Worm (Caenorhabditis elegans) whole organism, young adult: ENCODE results near the gene M01F1.8.

Experiments used
- B0336.3 ChIP-seq: fragments of 200-800 bp; sonication (Bioruptor generic); IDR thresholded peaks from 2 replicates; pipeline ENCODE4 v1.3.6; 2022; ENCODE audit warnings: missing genetic modification characterization, missing compliant biosample characterization
- F22D6.2 ChIP-seq: sonication (generic microtip); optimal IDR thresholded peaks from 2 replicates; lab custom pipeline; 2016; ENCODE audit warnings: mild to moderate bottlenecking, missing genetic modification characterization, missing compliant biosample characterization
- F33H1.4 ChIP-seq: fragments of 200-800 bp; sonication (Bioruptor generic); IDR thresholded peaks from 2 replicates; pipeline ENCODE4 v1.3.6; 2022; ENCODE audit warnings: missing genetic modification reagents, missing genetic modification characterization, missing compliant biosample characterization
- T26A5.8 ChIP-seq: sonication (generic microtip); optimal IDR thresholded peaks from 2 replicates; lab custom pipeline; 2016; ENCODE audit warnings: missing genetic modification characterization, missing compliant biosample characterization
- Y53G8AR.9 ChIP-seq: fragments of 200-800 bp; sonication (Bioruptor generic); conservative IDR thresholded peaks from 2 replicates; pipeline ENCODE4 v1.3.6; 2022; ENCODE audit warnings: missing genetic modification reagents, missing genetic modification characterization, missing compliant biosample characterization
- Y56A3A.18 ChIP-seq: fragments of 200-800 bp; sonication (Bioruptor generic); IDR thresholded peaks from 2 replicates; pipeline ENCODE4 v1.3.6; 2022; ENCODE audit warnings: missing genetic modification reagents, missing genetic modification characterization, missing compliant biosample characterization
- Y67H2A.10 ChIP-seq: fragments of 200-800 bp; sonication (Bioruptor generic); conservative IDR thresholded peaks from 2 replicates; pipeline ENCODE4 v1.3.6; 2022; ENCODE audit warnings: missing genetic modification reagents, missing genetic modification characterization, missing compliant biosample characterization
- Y95B8A.8 ChIP-seq: fragments of 200-800 bp; sonication (Bioruptor generic); IDR thresholded peaks from 2 replicates; pipeline ENCODE4 v1.3.6; 2022; ENCODE audit warnings: missing genetic modification reagents, missing genetic modification characterization, missing compliant biosample characterization
- akir-1 ChIP-seq: fragments of 200-800 bp; sonication (Bioruptor generic); optimal IDR thresholded peaks from 2 replicates; lab custom pipeline; 2018; ENCODE audit warnings: mild to moderate bottlenecking, missing genetic modification characterization, moderate library complexity, missing compliant biosample characterization
- ama-1 ChIP-seq, 3 experiments: fragments of 150-350 bp in 1 of 3; sonication (generic microtip) in 2 of 3; optimal IDR thresholded peaks; 2 replicates each; lab custom pipeline; 2014 to 2018; ENCODE audit warnings: missing biosample characterization in 2 of 3, missing genetic modification characterization in 2 of 3, missing genetic modification reagents in 2 of 3
- atf-7 ChIP-seq: sonication (generic microtip); optimal IDR thresholded peaks from 2 replicates; lab custom pipeline; 2017; ENCODE audit warnings: mild to moderate bottlenecking, missing genetic modification characterization, missing compliant biosample characterization
- attf-5 ChIP-seq: fragments of 200-800 bp; sonication (Bioruptor generic); optimal IDR thresholded peaks from 2 replicates; lab custom pipeline; 2018; ENCODE audit warnings: mild to moderate bottlenecking, missing genetic modification characterization, missing compliant biosample characterization
- bed-1 ChIP-seq: fragments of 200-800 bp; sonication (Bioruptor generic); IDR thresholded peaks from 2 replicates; pipeline ENCODE4 v1.3.6; 2022; ENCODE audit warnings: missing genetic modification reagents, missing genetic modification characterization, missing compliant biosample characterization
- ccch-3 ChIP-seq: fragments of 200-800 bp; sonication (Bioruptor generic); optimal IDR thresholded peaks from 2 replicates; lab custom pipeline; 2018; ENCODE audit warnings: mild to moderate bottlenecking, missing genetic modification characterization, missing compliant biosample characterization
- ceh-100 ChIP-seq: fragments of 200-800 bp; sonication (Bioruptor generic); IDR thresholded peaks from 2 replicates; pipeline ENCODE4 v1.3.6; 2022; ENCODE audit warnings: missing genetic modification reagents, missing genetic modification characterization, missing compliant biosample characterization
- ceh-27 ChIP-seq: fragments of 200-800 bp; sonication (Bioruptor generic); optimal IDR thresholded peaks from 2 replicates; lab custom pipeline; 2018; ENCODE audit warnings: mild to moderate bottlenecking, missing genetic modification characterization, moderate library complexity, missing compliant biosample characterization
- ceh-79 ChIP-seq: sonication (generic microtip); optimal IDR thresholded peaks from 2 replicates; lab custom pipeline; 2017; ENCODE audit warnings: mild to moderate bottlenecking, missing genetic modification characterization, missing compliant biosample characterization
- dpff-1 ChIP-seq: sonication (generic microtip); optimal IDR thresholded peaks from 2 replicates; lab custom pipeline; 2017; ENCODE audit warnings: mild to moderate bottlenecking, missing genetic modification characterization, missing compliant biosample characterization
- egrh-3 ChIP-seq: fragments of 200-800 bp; sonication (Bioruptor generic); IDR thresholded peaks from 2 replicates; pipeline ENCODE4 v1.3.6; 2022; ENCODE audit warnings: missing genetic modification reagents, missing genetic modification characterization, missing compliant biosample characterization
- him-1 ChIP-seq: sonication (generic microtip); optimal IDR thresholded peaks from 2 replicates; lab custom pipeline; 2016; ENCODE audit warnings: missing genotype, missing genetic modification reagents, missing genetic modification characterization, missing compliant biosample characterization
- hlh-26 ChIP-seq: fragments of 200-800 bp; sonication (Bioruptor generic); conservative IDR thresholded peaks from 2 replicates; pipeline ENCODE4 v1.3.6; 2022; ENCODE audit warnings: missing genetic modification reagents, missing genetic modification characterization, missing compliant biosample characterization
- hrde-1 ChIP-seq: sonication (generic microtip); optimal IDR thresholded peaks from 2 replicates; lab custom pipeline; 2016; ENCODE audit warnings: missing genetic modification characterization, mild to moderate bottlenecking, missing compliant biosample characterization, moderate library complexity, missing genotype, missing genetic modification reagents, borderline replicate concordance
- hsf-1 ChIP-seq: fragments of 200-800 bp; sonication (Bioruptor generic); IDR thresholded peaks from 2 replicates; pipeline ENCODE4 v1.3.6; 2022; ENCODE audit warnings: missing genetic modification reagents, missing genetic modification characterization, missing compliant biosample characterization
- lag-1 ChIP-seq: fragments of 200-800 bp; sonication (Bioruptor generic); IDR thresholded peaks from 2 replicates; pipeline ENCODE4 v1.3.6; 2022; ENCODE audit warnings: missing genetic modification reagents, missing genetic modification characterization, missing compliant biosample characterization
- lin-35 ChIP-seq, 3 experiments: fragments of 150-350 bp in 2 of 3; sonication (generic microtip) in 1 of 3; optimal IDR thresholded peaks; 2 replicates each; lab custom pipeline; 2014 to 2018; ENCODE audit warnings: missing biosample characterization in 3 of 3, missing genetic modification characterization in 3 of 3, missing genetic modification reagents in 3 of 3
- lin-54 ChIP-seq: fragments of 200-800 bp; sonication (Bioruptor generic); optimal IDR thresholded peaks from 2 replicates; lab custom pipeline; 2018; ENCODE audit warnings: mild to moderate bottlenecking, missing genetic modification characterization, missing compliant biosample characterization
- lsl-1 ChIP-seq: fragments of 200-800 bp; sonication (Bioruptor generic); optimal IDR thresholded peaks from 2 replicates; lab custom pipeline; 2018; ENCODE audit warnings: mild to moderate bottlenecking, missing genetic modification characterization, moderate library complexity, missing compliant biosample characterization
- madf-6 ChIP-seq: fragments of 200-800 bp; sonication (Bioruptor generic); IDR thresholded peaks from 2 replicates; pipeline ENCODE4 v1.3.6; 2022; ENCODE audit warnings: missing genetic modification reagents, missing genetic modification characterization, missing compliant biosample characterization
- nfya-1 ChIP-seq: sonication (generic microtip); optimal IDR thresholded peaks from 2 replicates; lab custom pipeline; 2017; ENCODE audit warnings: antibody characterized with exemption, missing compliant biosample characterization, missing genetic modification characterization, borderline replicate concordance; ENCODE audit not compliant: insufficient read depth
- nfya-2 ChIP-seq: fragments of 200-800 bp; sonication (Bioruptor generic); IDR thresholded peaks from 2 replicates; pipeline ENCODE4 v1.3.6; 2022; ENCODE audit warnings: missing genetic modification reagents, missing genetic modification characterization, missing compliant biosample characterization
- nfyb-1 ChIP-seq: fragments of 200-800 bp; sonication (Bioruptor generic); IDR thresholded peaks from 2 replicates; pipeline ENCODE4 v1.3.6; 2022; ENCODE audit warnings: missing genetic modification reagents, missing genetic modification characterization, missing compliant biosample characterization
- nhr-27 ChIP-seq: fragments of 200-800 bp; sonication (Bioruptor generic); optimal IDR thresholded peaks from 2 replicates; lab custom pipeline; 2018; ENCODE audit warnings: mild to moderate bottlenecking, missing genetic modification characterization, moderate library complexity, missing compliant biosample characterization
- rpc-1 ChIP-seq, 2 experiments: fragments of 150-350 bp in 1 of 2; sonication (generic microtip) in 1 of 2; optimal IDR thresholded peaks; 2 replicates each; lab custom pipeline; 2014 to 2018; ENCODE audit warnings: missing biosample characterization in 1 of 2, missing genetic modification characterization in 1 of 2, missing genetic modification reagents in 1 of 2, missing genotype in 1 of 2
- sdz-38 ChIP-seq: sonication (generic microtip); optimal IDR thresholded peaks from 2 replicates; lab custom pipeline; 2016; ENCODE audit warnings: missing genotype, missing genetic modification characterization, missing compliant biosample characterization
- snpc-1.3 ChIP-seq: sonication (generic microtip); optimal IDR thresholded peaks from 2 replicates; lab custom pipeline; 2017; ENCODE audit warnings: missing genetic modification characterization, mild to moderate bottlenecking, missing compliant biosample characterization, antibody characterized with exemption, moderate library complexity, missing genotype, missing genetic modification reagents; ENCODE audit not compliant: insufficient read depth
- tbp1 ChIP-seq: fragments of 200-800 bp; sonication (Bioruptor generic); optimal IDR thresholded peaks from 2 replicates; lab custom pipeline; 2018; ENCODE audit warnings: mild to moderate bottlenecking, missing genetic modification characterization, missing compliant biosample characterization
- tlf-1 ChIP-seq: fragments of 200-800 bp; sonication (Bioruptor generic); optimal IDR thresholded peaks from 2 replicates; lab custom pipeline; 2018; ENCODE audit warnings: mild to moderate bottlenecking, missing genetic modification characterization, missing compliant biosample characterization
- unc-130 ChIP-seq: sonication (generic microtip); optimal IDR thresholded peaks from 2 replicates; lab custom pipeline; 2016; ENCODE audit warnings: missing genetic modification reagents, missing genetic modification characterization, missing compliant biosample characterization
- ztf-18 ChIP-seq: sonication (generic microtip); optimal IDR thresholded peaks from 2 replicates; lab custom pipeline; 2016; ENCODE audit warnings: missing genotype, mild to moderate bottlenecking, missing genetic modification characterization, missing compliant biosample characterization

The M01F1.8 gene

DNA sequence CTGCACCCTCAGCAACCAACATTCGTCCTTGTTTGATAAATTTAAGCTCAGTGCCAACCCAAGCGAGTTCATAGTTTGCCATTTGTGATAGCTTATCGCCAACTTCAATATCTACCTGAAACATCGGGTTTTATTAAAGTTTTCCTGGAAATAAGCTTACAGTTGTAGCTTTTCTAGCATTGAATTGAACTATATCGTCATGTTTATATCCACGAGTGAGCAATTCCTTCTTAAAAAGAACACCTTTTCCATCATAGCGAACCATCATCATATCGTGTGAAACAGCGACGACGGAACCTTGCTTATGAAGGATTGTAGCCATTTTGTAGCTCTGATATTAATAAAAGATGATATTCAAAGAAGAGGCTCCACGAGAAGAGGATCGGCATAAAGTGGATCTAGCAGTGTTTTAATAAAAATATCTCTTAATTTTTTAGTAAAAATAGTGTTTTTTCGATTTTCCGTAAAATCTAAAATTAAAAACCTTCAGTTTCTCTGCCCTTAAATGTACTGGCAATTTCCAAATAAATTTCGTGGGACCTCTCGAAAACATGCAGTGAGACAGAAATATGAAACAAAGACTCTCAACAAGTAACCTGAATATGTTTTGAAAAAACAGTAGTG lies at the start of gene M01F1.8:
Gene M01F1.8, minus strand, starts transcription at position 335 of the 624 bp plus-strand sequence.
- 0 out of 2 replicates have a peak, but pooled peaks have one; percentile 54 for TF ChIP-seq nfya-2 (GFP tag; lab: Robert Waterston, UW)
- no peak for TF ChIP-seq attf-5 (GFP tag; lab: Kevin White, UChicago)
- peak; percentile 62 for TF ChIP-seq lin-54 (GFP tag; lab: Kevin White, UChicago)
- 0 out of 2 replicates have a peak, but pooled peaks have one; percentile 16 for TF ChIP-seq Y53G8AR.9 (GFP tag; lab: Robert Waterston, UW)
- peak; percentile 63 for TF ChIP-seq hrde-1 (tag; lab: Kevin White, UChicago)
- TF ChIP-seq madf-6 (GFP tag; lab: Robert Waterston, UW) = peak; percentile 48
- peak; percentile 27 for TF ChIP-seq tbp1 (GFP tag; lab: Kevin White, UChicago)
- TF ChIP-seq B0336.3 (GFP tag; lab: Robert Waterston, UW) = peak; percentile 20; the same call in 1 of the 2 replicates
- TF ChIP-seq hsf-1 (GFP tag; lab: Robert Waterston, UW) = 0 out of 2 replicates have a peak, but pooled peaks have one; percentile 56
- TF ChIP-seq hlh-26 (GFP tag; lab: Robert Waterston, UW) = no peak
- peak; percentile 25 for TF ChIP-seq T26A5.8 (tag; lab: Kevin White, UChicago)
- TF ChIP-seq ceh-100 (GFP tag; lab: Robert Waterston, UW) = 0 out of 2 replicates have a peak, but pooled peaks have one; percentile 17
- no peak for TF ChIP-seq egrh-3 (GFP tag; lab: Robert Waterston, UW)
- no peak for TF ChIP-seq ceh-79 (tag; lab: Kevin White, UChicago)
- TF ChIP-seq Y56A3A.18 (GFP tag; lab: Robert Waterston, UW) = 0 out of 2 replicates have a peak, but pooled peaks have one; percentile 26
- TF ChIP-seq ceh-27 (GFP tag; lab: Kevin White, UChicago) = no peak
- TF ChIP-seq atf-7 (tag; lab: Kevin White, UChicago) = no peak
- peak; percentile 22; the same call in 1 of the 2 replicates for TF ChIP-seq F33H1.4 (GFP tag; lab: Robert Waterston, UW)
- TF ChIP-seq lin-35 (GFP tag; optimal IDR thresholded peaks at IDR 0.05; lab: Kevin White, UChicago) = peak in 1 of 3 experiments; percentile 40
- TF ChIP-seq rpc-1 (optimal IDR thresholded peaks at IDR 0.05; lab: Kevin White, UChicago) = no peak
- TF ChIP-seq rpc-1 (tag; optimal IDR thresholded peaks at IDR 0.05; lab: Kevin White, UChicago) = no peak
- no peak; the same call in 1 of the 2 replicates for TF ChIP-seq Y95B8A.8
- TF ChIP-seq bed-1 (GFP tag; lab: Robert Waterston, UW) = no peak
- no peak for TF ChIP-seq dpff-1 (tag; lab: Kevin White, UChicago)
- no peak for TF ChIP-seq ccch-3
- no peak for TF ChIP-seq nfyb-1 (GFP tag; lab: Robert Waterston, UW)
- TF ChIP-seq ztf-18 (tag; lab: Kevin White, UChicago) = peak; percentile 19
- peak; percentile 61 for TF ChIP-seq unc-130 (GFP tag; lab: Kevin White, UChicago)
- peak; percentile 33 for TF ChIP-seq snpc-1.3 (tag; lab: Kevin White, UChicago)
- no peak for TF ChIP-seq akir-1 (GFP tag; lab: Kevin White, UChicago)
- no peak for TF ChIP-seq Y67H2A.10 (GFP tag; lab: Robert Waterston, UW)
- TF ChIP-seq tlf-1 (GFP tag; lab: Kevin White, UChicago) = peak; percentile 2
- peak; percentile 66 for TF ChIP-seq nhr-27 (tag; lab: Kevin White, UChicago)
- TF ChIP-seq ama-1 (optimal IDR thresholded peaks at IDR 0.05; lab: Kevin White, UChicago) = no peak
- TF ChIP-seq ama-1 (GFP tag; optimal IDR thresholded peaks at IDR 0.05; lab: Kevin White, UChicago) = peak in 1 of 2 experiments; percentile 45
- no peak for TF ChIP-seq F22D6.2
- TF ChIP-seq nfya-1 (tag; lab: Kevin White, UChicago) = no peak
- TF ChIP-seq sdz-38 (tag; lab: Kevin White, UChicago) = no peak
- TF ChIP-seq lsl-1 = peak; percentile 28
- no peak for TF ChIP-seq lag-1 (GFP tag; lab: Robert Waterston, UW)
- TF ChIP-seq him-1 (tag; lab: Kevin White, UChicago) = peak; percentile 52
